Fruit fly (Drosophila melanogaster) whole organism, embryonic: ENCODE results near the gene CG6231.

ENCODE experiments used
- C15 ChIP-seq: fragments of 200-800 bp; sonication (Bioruptor generic); IDR thresholded peaks from 3 replicates; pipeline ENCODE4 v1.3.6; 2022; ENCODE audit warnings: missing biosample characterization, missing genetic modification characterization
- CG10366 ChIP-seq: fragments of 200-800 bp; sonication (Bioruptor generic); IDR thresholded peaks from 2 replicates; pipeline ENCODE4 v1.3.6; 2022; ENCODE audit warnings: missing biosample characterization, missing genetic modification characterization
- CG10654 ChIP-seq: fragments of 200-800 bp; sonication (Bioruptor generic); optimal IDR thresholded peaks from 2 replicates; lab custom pipeline; 2016; ENCODE audit warnings: missing biosample characterization, missing genetic modification characterization
- CG11085 ChIP-seq: fragments of 200-800 bp; sonication (Bioruptor generic); IDR thresholded peaks from 2 replicates; pipeline ENCODE4 v1.3.6; 2022; ENCODE audit warnings: missing biosample characterization, missing genetic modification characterization
- CG13624 ChIP-seq: fragments of 200-800 bp; sonication (Bioruptor generic); optimal IDR thresholded peaks from 2 replicates; lab custom pipeline; 2016; ENCODE audit warnings: missing biosample characterization, missing genetic modification characterization
- CG13894 ChIP-seq: fragments of 200-800 bp; sonication (Bioruptor generic); optimal IDR thresholded peaks from 3 replicates; lab custom pipeline; 2018; ENCODE audit warnings: missing biosample characterization, mild to moderate bottlenecking, missing genetic modification characterization, moderate library complexity
- CG15696 ChIP-seq: fragments of 200-800 bp; sonication (Bioruptor generic); optimal IDR thresholded peaks from 2 replicates; lab custom pipeline; 2019; ENCODE audit warnings: missing biosample characterization, mild to moderate bottlenecking, missing genetic modification characterization, moderate library complexity
- CG16813 ChIP-seq: fragments of 200-800 bp; sonication (Bioruptor generic); IDR thresholded peaks from 3 replicates; pipeline ENCODE4 v1.3.6; 2022; ENCODE audit warnings: missing biosample characterization, missing genetic modification characterization; ENCODE audit not compliant: partially characterized antibody
- CG17186 ChIP-seq: fragments of 200-800 bp; sonication (Bioruptor generic); optimal IDR thresholded peaks from 3 replicates; lab custom pipeline; 2017; ENCODE audit warnings: missing biosample characterization, missing genetic modification reagents, missing genetic modification characterization
- CG18476 ChIP-seq: fragments of 200-800 bp; sonication (Bioruptor generic); optimal IDR thresholded peaks from 2 replicates; lab custom pipeline; 2016; ENCODE audit warnings: missing biosample characterization, mild to moderate bottlenecking, missing genetic modification characterization
- CG2202 ChIP-seq: fragments of 200-800 bp; sonication (Bioruptor generic); optimal IDR thresholded peaks from 2 replicates; lab custom pipeline; 2018; ENCODE audit warnings: missing biosample characterization, mild to moderate bottlenecking, missing genetic modification characterization
- CG3407 ChIP-seq: fragments of 200-800 bp; sonication (Bioruptor generic); optimal IDR thresholded peaks from 2 replicates; lab custom pipeline; 2018; ENCODE audit warnings: missing biosample characterization, mild to moderate bottlenecking, missing genetic modification characterization
- CG34376 ChIP-seq: fragments of 200-800 bp; sonication (Bioruptor generic); optimal IDR thresholded peaks from 2 replicates; lab custom pipeline; 2018; ENCODE audit warnings: missing biosample characterization, mild to moderate bottlenecking, missing genetic modification characterization
- CG3726 ChIP-seq: fragments of 200-800 bp; sonication (Bioruptor generic); IDR thresholded peaks from 3 replicates; pipeline ENCODE4, ENCODE4 v1.3.6; 2022; ENCODE audit warnings: missing biosample characterization, missing genetic modification characterization
- CG3847 ChIP-seq: fragments of 200-800 bp; sonication (Bioruptor generic); IDR thresholded peaks from 2 replicates; pipeline ENCODE4 v1.3.6; 2022; ENCODE audit warnings: missing biosample characterization, missing genetic modification characterization
- CG4424 ChIP-seq: fragments of 200-800 bp; sonication (Bioruptor generic); optimal IDR thresholded peaks from 3 replicates; lab custom pipeline; 2016; ENCODE audit warnings: missing biosample characterization, missing genetic modification characterization
- CG5180 ChIP-seq: fragments of 200-800 bp; sonication (Bioruptor generic); optimal IDR thresholded peaks from 3 replicates; lab custom pipeline; 2017; ENCODE audit warnings: missing biosample characterization, missing genetic modification characterization, mild to moderate bottlenecking, moderate library complexity, missing genetic modification reagents
- CG5245 ChIP-seq: fragments of 200-800 bp; sonication (Bioruptor generic); optimal IDR thresholded peaks from 3 replicates; lab custom pipeline; 2016; ENCODE audit warnings: missing biosample characterization, missing genetic modification characterization
- CG6175 ChIP-seq: fragments of 200-800 bp; sonication (Bioruptor generic); IDR thresholded peaks from 3 replicates; pipeline ENCODE4 v1.3.6; 2022; ENCODE audit warnings: missing biosample characterization, missing genetic modification characterization
- CG7357 ChIP-seq: fragments of 200-800 bp; sonication (Bioruptor generic); IDR thresholded peaks from 3 replicates; pipeline ENCODE4 v1.3.6; 2022; ENCODE audit warnings: missing biosample characterization, missing genetic modification characterization
- CG9437 ChIP-seq: fragments of 200-800 bp; sonication (Bioruptor generic); optimal IDR thresholded peaks from 2 replicates; lab custom pipeline; 2018; ENCODE audit warnings: missing biosample characterization, mild to moderate bottlenecking, missing genetic modification characterization
- CG9609 ChIP-seq: fragments of 200-800 bp; sonication (Bioruptor generic); optimal IDR thresholded peaks from 3 replicates; lab custom pipeline; 2016; ENCODE audit warnings: missing biosample characterization, missing genetic modification characterization
- CG9932 ChIP-seq: fragments of 200-800 bp; sonication (Bioruptor generic); IDR thresholded peaks from 2 replicates; pipeline ENCODE4 v1.3.6; 2022; ENCODE audit warnings: missing biosample characterization, missing genetic modification characterization
- CoRest ChIP-seq: fragments of 200-800 bp; sonication (Bioruptor generic); optimal IDR thresholded peaks from 3 replicates; lab custom pipeline; 2018; ENCODE audit warnings: missing biosample characterization, mild to moderate bottlenecking, missing genetic modification characterization, moderate library complexity
- CrebB ChIP-seq: fragments of 200-800 bp; sonication (Bioruptor generic); optimal IDR thresholded peaks from 3 replicates; lab custom pipeline; 2018; ENCODE audit warnings: missing biosample characterization, mild to moderate bottlenecking, missing genetic modification characterization
- Fer1 ChIP-seq: fragments of 200-800 bp; sonication (Bioruptor generic); optimal IDR thresholded peaks from 2 replicates; lab custom pipeline; 2017; ENCODE audit warnings: missing biosample characterization, mild to moderate bottlenecking, missing genetic modification characterization
- Fer3 ChIP-seq: fragments of 200-800 bp; sonication (Bioruptor generic); optimal IDR thresholded peaks from 2 replicates; lab custom pipeline; 2018; ENCODE audit warnings: missing biosample characterization, mild to moderate bottlenecking, missing genetic modification characterization, moderate library complexity
- H2.0 ChIP-seq: fragments of 200-800 bp; sonication (Bioruptor generic); IDR thresholded peaks from 2 replicates; pipeline ENCODE4 v1.3.6; 2022; ENCODE audit warnings: missing biosample characterization, missing genetic modification characterization
- MTF-1 ChIP-seq: fragments of 200-800 bp; sonication (Bioruptor generic); optimal IDR thresholded peaks from 2 replicates; lab custom pipeline; 2018; ENCODE audit warnings: missing biosample characterization, mild to moderate bottlenecking, missing genetic modification characterization, borderline replicate concordance
- Med ChIP-seq: fragments of 200-800 bp; sonication (Bioruptor generic); peaks from one replicate; lab custom pipeline; 2016; ENCODE audit warnings: missing biosample characterization, missing genetic modification characterization, mild to moderate bottlenecking, inconsistent platforms, moderate library complexity
- Ptx1 ChIP-seq: fragments of 200-800 bp; sonication (Bioruptor generic); IDR thresholded peaks from 2 replicates; pipeline ENCODE4 v1.3.6; 2022; ENCODE audit warnings: missing biosample characterization, missing genetic modification characterization
- Scr ChIP-seq: fragments of 200-800 bp; sonication (Bioruptor generic); IDR thresholded peaks from 2 replicates; pipeline ENCODE4 v1.3.6; 2022; ENCODE audit warnings: missing biosample characterization, missing genetic modification characterization; ENCODE audit not compliant: partially characterized antibody
- TFAM ChIP-seq: fragments of 200-800 bp; sonication (Bioruptor generic); optimal IDR thresholded peaks from 2 replicates; lab custom pipeline; 2017; ENCODE audit warnings: missing biosample characterization, missing genetic modification characterization, inconsistent platforms
- al ChIP-seq: fragments of 200-800 bp; sonication (Bioruptor generic); IDR thresholded peaks from 2 replicates; pipeline ENCODE4 v1.3.6; 2022; ENCODE audit warnings: missing biosample characterization, missing genetic modification characterization
- aop ChIP-seq: fragments of 200-800 bp; sonication (Bioruptor generic); IDR thresholded peaks from 2 replicates; pipeline ENCODE4 v1.3.6; 2022; ENCODE audit warnings: missing biosample characterization, missing genetic modification characterization
- ase ChIP-seq: fragments of 200-800 bp; sonication (Bioruptor generic); IDR thresholded peaks from 3 replicates; pipeline ENCODE4 v1.3.6; 2022; ENCODE audit warnings: missing biosample characterization, missing genetic modification characterization
- bbx ChIP-seq: fragments of 200-800 bp; sonication (Bioruptor generic); IDR thresholded peaks from 2 replicates; pipeline ENCODE4 v1.3.6; 2022; ENCODE audit warnings: missing biosample characterization, missing genetic modification characterization; ENCODE audit not compliant: partially characterized antibody
- chinmo ChIP-seq: fragments of 200-800 bp; sonication (Bioruptor generic); IDR thresholded peaks from 4 replicates; pipeline ENCODE4 v1.3.6; 2022; ENCODE audit warnings: missing biosample characterization, missing genetic modification characterization; ENCODE audit not compliant: partially characterized antibody
- dati ChIP-seq: fragments of 200-800 bp; sonication (Bioruptor generic); IDR thresholded peaks from 2 replicates; pipeline ENCODE4 v1.3.6; 2022; ENCODE audit warnings: missing biosample characterization, missing genetic modification characterization
- dm ChIP-seq: fragments of 200-800 bp; sonication (Bioruptor generic); optimal IDR thresholded peaks from 3 replicates; lab custom pipeline; 2016; ENCODE audit warnings: missing biosample characterization, missing genetic modification characterization
- ftz-f1 ChIP-seq: fragments of 200-800 bp; sonication (Bioruptor generic); optimal IDR thresholded peaks from 2 replicates; lab custom pipeline; 2016; ENCODE audit warnings: missing biosample characterization, missing genetic modification characterization
- gcm ChIP-seq: fragments of 200-800 bp; sonication (Bioruptor generic); optimal IDR thresholded peaks from 2 replicates; lab custom pipeline; 2019; ENCODE audit warnings: missing biosample characterization, mild to moderate bottlenecking, missing genetic modification characterization, moderate library complexity
- kay ChIP-seq: fragments of 200-800 bp; sonication (Bioruptor generic); optimal IDR thresholded peaks from 2 replicates; lab custom pipeline; 2016; ENCODE audit warnings: missing biosample characterization, missing genetic modification characterization
- mirr ChIP-seq: fragments of 200-800 bp; sonication (Bioruptor generic); optimal IDR thresholded peaks from 3 replicates; lab custom pipeline; 2018; ENCODE audit warnings: missing biosample characterization, mild to moderate bottlenecking, missing genetic modification characterization
- org-1 ChIP-seq: fragments of 200-800 bp; sonication (Bioruptor generic); optimal IDR thresholded peaks from 2 replicates; lab custom pipeline; 2017; ENCODE audit warnings: missing biosample characterization, missing genetic modification characterization
- ro ChIP-seq: fragments of 200-800 bp; sonication (Bioruptor generic); IDR thresholded peaks from 2 replicates; pipeline ENCODE4 v1.3.6; 2022; ENCODE audit warnings: missing biosample characterization, missing genetic modification characterization
- sqz ChIP-seq: fragments of 200-800 bp; sonication (Bioruptor generic); optimal IDR thresholded peaks from 3 replicates; lab custom pipeline; 2018; ENCODE audit warnings: missing biosample characterization, mild to moderate bottlenecking, missing genetic modification characterization
- trh ChIP-seq: fragments of 200-800 bp; sonication (Bioruptor generic); optimal IDR thresholded peaks from 2 replicates; lab custom pipeline; 2016; ENCODE audit warnings: missing biosample characterization, missing genetic modification characterization
- vvl ChIP-seq: fragments of 200-800 bp; sonication (Bioruptor generic); IDR thresholded peaks from 2 replicates; pipeline ENCODE4 v1.3.6; 2022; ENCODE audit warnings: missing biosample characterization, missing genetic modification characterization

Gene CG6231

DNA sequence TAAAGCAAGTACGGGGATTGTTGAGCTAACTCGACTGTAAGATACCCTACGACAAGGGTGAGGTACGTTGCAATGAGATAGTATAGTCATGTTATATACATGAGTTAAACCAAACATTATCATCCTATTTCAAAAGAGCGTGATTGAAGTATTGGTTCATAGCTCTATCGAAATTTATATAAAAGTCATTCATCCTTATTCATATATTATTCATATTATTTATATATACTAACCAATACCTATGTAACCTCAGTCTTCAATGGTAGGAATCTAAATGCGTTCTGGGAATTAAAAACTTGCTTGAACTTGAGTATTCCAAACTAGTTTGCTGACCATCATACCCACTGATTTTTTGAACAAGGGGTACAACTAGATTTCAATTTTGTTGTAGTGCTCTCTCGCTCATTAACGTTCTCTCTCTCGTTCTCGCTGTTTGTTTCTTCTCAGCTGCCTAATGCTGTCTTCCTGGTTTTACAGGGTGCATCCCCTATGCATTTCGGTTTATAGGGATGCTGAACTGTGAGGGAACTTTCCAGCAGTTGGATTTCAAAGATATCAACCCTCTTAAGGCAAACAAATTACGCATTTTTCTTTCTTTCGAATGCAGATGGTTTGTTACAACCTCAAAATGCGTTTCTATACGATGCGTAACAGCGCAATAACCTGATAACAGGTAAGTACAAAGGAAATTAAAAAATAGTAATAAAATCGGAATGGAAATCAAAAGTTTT lies 4.6 kb downstream of the CG6231 start (continued):
- no peak for TF ChIP-seq aop
- peak; percentile 31 for TF ChIP-seq CG15696 (tag; lab: Kevin White, UChicago)
- no peak for TF ChIP-seq CG17186 (GFP tag; lab: Kevin White, UChicago)
- TF ChIP-seq CG5180 (GFP tag; lab: Kevin White, UChicago), result peak; percentile 32
- no peak for TF ChIP-seq CG6175 (GFP tag; lab: Robert Waterston, UW)
- TF ChIP-seq CoRest (tag; lab: Kevin White, UChicago), result peak; percentile 43
- peak; percentile 61 for TF ChIP-seq Fer1
- no peak for TF ChIP-seq CG3847
- no peak for TF ChIP-seq CG3726 (GFP tag; lab: Robert Waterston, UW)
- no peak for TF ChIP-seq mirr (GFP tag; lab: Kevin White, UChicago)
- no peak for TF ChIP-seq H2.0 (GFP tag; lab: Robert Waterston, UW)
- no peak for TF ChIP-seq CG18476 (GFP tag; lab: Kevin White, UChicago)
- no peak for TF ChIP-seq ftz-f1 (GFP tag; lab: Kevin White, UChicago)
- peak; percentile 2 for TF ChIP-seq Fer3 (tag; lab: Kevin White, UChicago)
- peak; percentile 12 for TF ChIP-seq CG13894
- TF ChIP-seq MTF-1 (GFP tag; lab: Kevin White, UChicago), result no peak
- TF ChIP-seq TFAM (GFP tag; lab: Kevin White, UChicago), result peak; percentile 3
- no peak for TF ChIP-seq CG2202 (tag; lab: Kevin White, UChicago)
- TF ChIP-seq chinmo (GFP tag; lab: Robert Waterston, UW), result no peak
- TF ChIP-seq kay (GFP tag; lab: Kevin White, UChicago), result no peak
- TF ChIP-seq CG9932 (GFP tag; lab: Robert Waterston, UW), result no peak
- no peak; the same call in 2 of the 3 replicates for TF ChIP-seq ase (GFP tag; lab: Robert Waterston, UW)
- no peak for TF ChIP-seq CG16813
- no peak for TF ChIP-seq CrebB
- TF ChIP-seq CG7357, result no peak
- no peak for TF ChIP-seq CG10366 (GFP tag; lab: Robert Waterston, UW)
- TF ChIP-seq dm (GFP tag; lab: Kevin White, UChicago), result no peak
- no peak for TF ChIP-seq dati (GFP tag; lab: Robert Waterston, UW)
- no peak for TF ChIP-seq CG9609
- peak; percentile 12 for TF ChIP-seq trh (GFP tag; lab: Kevin White, UChicago)
- no peak for TF ChIP-seq Scr (GFP tag; lab: Robert Waterston, UW)
- TF ChIP-seq al (GFP tag; lab: Robert Waterston, UW), result no peak
- peak; percentile 35 for TF ChIP-seq CG9437 (GFP tag; lab: Kevin White, UChicago)
- TF ChIP-seq CG11085 (GFP tag; lab: Robert Waterston, UW), result no peak
- TF ChIP-seq CG10654 (GFP tag; lab: Kevin White, UChicago), result peak; percentile 52

DNA sequence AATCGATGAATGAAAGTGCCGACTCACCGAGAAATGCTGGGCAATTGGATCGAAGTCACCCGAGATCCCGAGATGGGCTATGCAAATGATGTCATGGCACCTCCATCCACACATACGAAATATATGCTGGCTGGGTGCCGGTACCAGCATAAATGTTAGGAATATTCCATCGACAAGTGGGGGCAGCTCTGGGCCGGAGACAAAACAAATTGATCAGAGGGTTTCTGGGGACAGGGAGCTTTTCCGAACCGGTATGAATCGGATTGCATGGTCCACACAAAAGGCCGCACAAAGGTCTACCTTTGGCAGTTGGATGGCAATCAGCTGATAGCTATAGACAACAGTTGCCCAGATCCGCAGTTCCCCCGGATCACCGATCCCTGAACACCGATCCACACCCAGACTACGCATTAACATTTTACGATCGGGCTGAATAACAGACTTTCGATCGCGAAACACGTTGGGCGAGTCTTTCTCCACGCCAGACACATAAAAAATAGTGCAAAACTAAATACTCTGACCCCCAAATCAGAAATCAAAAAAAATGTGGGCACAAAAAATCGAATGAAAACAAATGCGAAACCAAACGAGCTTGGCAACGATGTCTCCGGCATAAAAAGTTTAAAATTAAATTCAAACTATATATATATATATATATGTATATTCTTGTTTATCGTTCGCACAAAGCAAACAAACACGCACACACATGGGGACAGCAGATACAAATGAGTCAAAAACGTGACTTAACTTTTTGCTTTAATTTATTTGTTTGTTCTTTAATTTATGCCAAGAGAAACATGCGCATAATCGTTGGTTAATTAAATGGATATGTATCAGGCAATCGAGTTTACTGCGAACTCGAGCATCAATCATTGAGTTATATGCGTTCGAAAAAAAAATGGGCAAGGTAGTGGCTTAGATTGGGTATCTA lies 7.0 kb downstream of the CG6231 start:
- TF ChIP-seq CG4424 (GFP tag; lab: Kevin White, UChicago), result no peak
- no peak for TF ChIP-seq CG5245 (GFP tag; lab: Kevin White, UChicago)
- peak; percentile 91 for TF ChIP-seq gcm
- TF ChIP-seq CG34376 (GFP tag; lab: Kevin White, UChicago), result peak; percentile 2
- no peak for TF ChIP-seq org-1 (GFP tag; lab: Kevin White, UChicago)
- TF ChIP-seq bbx (GFP tag; lab: Robert Waterston, UW), result no peak
- peak; percentile 6 for TF ChIP-seq sqz (GFP tag; lab: Kevin White, UChicago)
- peak; percentile 0 for TF ChIP-seq CG13624
- TF ChIP-seq ro (GFP tag; lab: Robert Waterston, UW), result no peak
- no peak for TF ChIP-seq C15 (GFP tag; lab: Robert Waterston, UW)
- peak; percentile 0 for TF ChIP-seq Med (GFP tag; lab: Kevin White, UChicago)
- TF ChIP-seq vvl, result peak; percentile 60
- no peak for TF ChIP-seq CG3407 (GFP tag; lab: Kevin White, UChicago)
- no peak for TF ChIP-seq Ptx1 (GFP tag; lab: Robert Waterston, UW)
